Fruit fly (Drosophila melanogaster) Kc167 (cell line): ENCODE data around the gene PH4alphaPV.

Source experiments
- Myc ChIP-seq: fragments of >200 bp; optimal IDR thresholded peaks from 2 replicates; lab custom pipeline; 2017; ENCODE audit warnings: missing external identifiers
- Sin3A ChIP-seq: fragments of >200 bp; optimal IDR thresholded peaks from 2 replicates; lab custom pipeline; 2018; ENCODE audit warnings: missing external identifiers
- h ChIP-seq: fragments of >200 bp; optimal IDR thresholded peaks from 3 replicates; lab custom pipeline; 2018; ENCODE audit warnings: missing external identifiers
- insv ChIP-seq: fragments of >200 bp; optimal IDR thresholded peaks from 3 replicates; lab custom pipeline; 2018; ENCODE audit warnings: missing external identifiers
- psq ChIP-seq: fragments of >200 bp; optimal IDR thresholded peaks from 2 replicates; lab custom pipeline; 2017; ENCODE audit warnings: missing external identifiers
- ttk ChIP-seq: sonication (Bioruptor generic); optimal IDR thresholded peaks from 2 replicates; lab custom pipeline; 2017; ENCODE audit warnings: missing external identifiers

The PH4alphaPV gene

dm6 chr3R:30616098-30616857 is 32.1 kb downstream of the PH4alphaPV start:
- no peak for TF ChIP-seq psq
- TF ChIP-seq insv, result no peak
- no peak for TF ChIP-seq ttk
- TF ChIP-seq Sin3A (lab: Kevin White, UChicago), result no peak

- TF ChIP-seq insv (no peak), Myc (lab: Kevin White, UChicago) (no peak), ttk (no peak), Sin3A (lab: Kevin White, UChicago) (no peak), psq (no peak), h (lab: Kevin White, UChicago) (no peak)
Measured at dm6 chr3R:30605889-30606288, 42.5 kb downstream of the PH4alphaPV start, which contains the start of gene CG31016. TSS of gene CG31016 (plus strand) at chr3R:30606189.

- TF ChIP-seq Myc (lab: Kevin White, UChicago) (no peak), psq (no peak), ttk (no peak), insv (no peak), h (lab: Kevin White, UChicago) (no peak), Sin3A (lab: Kevin White, UChicago) (no peak)
Measured at dm6 chr3R:30603881-30604280, 44.5 kb downstream of the PH4alphaPV start, which contains the start of gene PH4alphaNE3. TSS of gene PH4alphaNE3 (plus strand) at chr3R:30604181.

- no peak for TF ChIP-seq psq
- TF ChIP-seq Myc (lab: Kevin White, UChicago), result no peak
- no peak for TF ChIP-seq h (lab: Kevin White, UChicago)
- no peak for TF ChIP-seq Sin3A (lab: Kevin White, UChicago)
Measured at dm6 chr3R:30601440-30602256, 46.7 kb downstream of the PH4alphaPV start, which contains the start of the genes CG2246 and CG31021. TSS of gene CG2246 (minus strand) at chr3R:30601489. TSS of gene CG31021 (plus strand) at chr3R:30602206.

dm6 chr3R:30600154-30601009 is 48.0 kb downstream of the PH4alphaPV start:
- peak; percentile 67 for TF ChIP-seq psq
- no peak for TF ChIP-seq ttk

- no peak for TF ChIP-seq insv
- no peak for TF ChIP-seq Myc (lab: Kevin White, UChicago)
- no peak for TF ChIP-seq ttk
- no peak for TF ChIP-seq h (lab: Kevin White, UChicago)
- TF ChIP-seq psq, result no peak
- no peak for TF ChIP-seq Sin3A (lab: Kevin White, UChicago)
Measured at dm6 chr3R:30599404-30599980, 48.9 kb downstream of the PH4alphaPV start.

dm6 chr3R:30596704-30597103 is 51.6 kb downstream of the PH4alphaPV start, which contains the start of gene CG31019:
TSS of gene CG31019 (plus strand) at chr3R:30597004.
- TF ChIP-seq ttk, result no peak
- no peak for TF ChIP-seq Sin3A (lab: Kevin White, UChicago)
- no peak for TF ChIP-seq h (lab: Kevin White, UChicago)
- no peak for TF ChIP-seq insv
- no peak for TF ChIP-seq Myc (lab: Kevin White, UChicago)
- no peak for TF ChIP-seq psq
